Worm (Caenorhabditis elegans) whole organism, midembryonic: ENCODE results near the gene rcan-1.

Experiments used
- T22C8.4 ChIP-seq: fragments of 200-800 bp; sonication (Bioruptor generic); IDR thresholded peaks from 2 replicates; pipeline ENCODE4 v1.3.6; 2022; ENCODE audit warnings: missing genetic modification characterization, missing compliant biosample characterization
- cog-1 ChIP-seq: sonication (generic microtip); optimal IDR thresholded peaks from 2 replicates; lab custom pipeline; 2016; ENCODE audit warnings: missing genetic modification characterization, missing compliant biosample characterization
- flt-1 ChIP-seq: fragments of 200-800 bp; sonication (Bioruptor generic); IDR thresholded peaks from 2 replicates; pipeline ENCODE4 v1.3.6; 2022; ENCODE audit warnings: missing genetic modification characterization, missing compliant biosample characterization
- klf-2 ChIP-seq: fragments of 200-800 bp; sonication (Bioruptor generic); conservative IDR thresholded peaks from 2 replicates; pipeline ENCODE4 v1.3.6; 2022; ENCODE audit warnings: missing genetic modification reagents, missing genetic modification characterization, missing compliant biosample characterization
- med-1 ChIP-seq: sonication (generic microtip); optimal IDR thresholded peaks from 2 replicates; lab custom pipeline; 2017; ENCODE audit warnings: missing genetic modification characterization, mild to moderate bottlenecking, missing compliant biosample characterization, antibody characterized with exemption, missing genetic modification reagents; ENCODE audit not compliant: insufficient read depth
- ref-1 ChIP-seq: fragments of 200-800 bp; sonication (Bioruptor generic); conservative IDR thresholded peaks from 2 replicates; pipeline ENCODE4 v1.3.6; 2022; ENCODE audit warnings: missing genetic modification reagents, missing genetic modification characterization, missing compliant biosample characterization
- tab-1 ChIP-seq: fragments of 200-800 bp; sonication (Bioruptor generic); IDR thresholded peaks from 2 replicates; pipeline ENCODE4 v1.3.6; 2022; ENCODE audit warnings: missing genetic modification characterization, missing compliant biosample characterization
- ztf-23 ChIP-seq: fragments of 200-800 bp; sonication (Bioruptor generic); IDR thresholded peaks from 2 replicates; pipeline ENCODE4 v1.3.6; 2022; ENCODE audit warnings: missing genetic modification reagents, missing genetic modification characterization, missing compliant biosample characterization
- ztf-29 ChIP-seq: fragments of 200-800 bp; sonication (Bioruptor generic); IDR thresholded peaks from 2 replicates; pipeline ENCODE4 v1.3.6; 2022; ENCODE audit warnings: missing genetic modification reagents, missing genetic modification characterization, missing compliant biosample characterization

DNA sequence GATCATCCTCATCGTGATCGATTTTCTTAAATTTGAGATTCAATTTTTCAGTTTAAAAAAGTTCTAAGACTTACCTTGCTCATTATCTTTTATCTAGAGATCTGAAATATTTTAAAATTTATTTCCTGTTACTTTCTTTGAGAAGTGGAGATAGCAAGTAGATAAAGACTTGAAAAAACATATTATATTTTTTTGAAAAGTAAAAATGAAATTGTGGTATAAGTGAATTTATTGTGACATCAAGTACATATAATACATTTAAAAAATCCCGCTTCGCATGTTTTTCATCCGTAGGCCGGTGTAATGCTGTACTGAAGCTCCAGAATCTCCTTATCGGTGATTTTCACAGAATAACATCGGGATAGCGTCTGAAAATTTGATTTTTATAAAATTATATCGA, 13.4 kb upstream of the rcan-1 start, which contains the start of gene B0336.7:
- TF ChIP-seq cog-1 (tag; lab: Kevin White, UChicago) (no peak), med-1 (GFP tag; lab: Kevin White, UChicago) (no peak), ref-1 (GFP tag; lab: Robert Waterston, UW) (no peak), ztf-29 (GFP tag; lab: Robert Waterston, UW) (no peak), flt-1 (GFP tag; lab: Robert Waterston, UW) (no peak), klf-2 (GFP tag; lab: Robert Waterston, UW) (no peak), tab-1 (no peak), T22C8.4 (GFP tag; lab: Robert Waterston, UW) (no peak), ztf-23 (GFP tag; lab: Robert Waterston, UW) (no peak)
